Worm (Caenorhabditis elegans) whole organism, late embryonic: Measurements from ENCODE around the gene C14E2.1.

Source experiments
- C08G9.2 ChIP-seq: sonication (generic microtip); optimal IDR thresholded peaks from 2 replicates; lab custom pipeline; 2016; ENCODE audit warnings: mild to moderate bottlenecking, missing genetic modification characterization, moderate library complexity, missing compliant biosample characterization
- C38D4.7 ChIP-seq: fragments of 200-800 bp; sonication (Bioruptor generic); optimal IDR thresholded peaks from 2 replicates; lab custom pipeline; 2018; ENCODE audit warnings: mild to moderate bottlenecking, missing genetic modification characterization, moderate library complexity, missing compliant biosample characterization
- F13H6.1 ChIP-seq: sonication (generic microtip); optimal IDR thresholded peaks from 2 replicates; lab custom pipeline; 2016; ENCODE audit warnings: missing genetic modification characterization, missing compliant biosample characterization
- K09A11.1 ChIP-seq: sonication (generic microtip); optimal IDR thresholded peaks from 2 replicates; lab custom pipeline; 2017; ENCODE audit warnings: antibody characterized with exemption, mild to moderate bottlenecking, missing genetic modification characterization, missing compliant biosample characterization; ENCODE audit not compliant: insufficient read depth
- ahr-1 ChIP-seq: sonication (generic microtip); optimal IDR thresholded peaks from 2 replicates; lab custom pipeline; 2016; ENCODE audit warnings: missing genetic modification characterization, missing compliant biosample characterization
- ceh-14 ChIP-seq: sonication (generic microtip); optimal IDR thresholded peaks from 2 replicates; lab custom pipeline; 2016; ENCODE audit warnings: missing genotype, missing genetic modification characterization, missing compliant biosample characterization
- ceh-18 ChIP-seq: sonication (generic microtip); optimal IDR thresholded peaks from 2 replicates; lab custom pipeline; 2016; ENCODE audit warnings: missing genetic modification characterization, missing compliant biosample characterization
- ceh-2 ChIP-seq: sonication (generic microtip); optimal IDR thresholded peaks from 2 replicates; lab custom pipeline; 2016; ENCODE audit warnings: missing genotype, missing genetic modification characterization, missing compliant biosample characterization
- ceh-22 ChIP-seq: sonication (generic microtip); optimal IDR thresholded peaks from 2 replicates; lab custom pipeline; 2017; ENCODE audit warnings: missing biosample characterization, missing genetic modification characterization
- ceh-24 ChIP-seq: sonication (generic microtip); optimal IDR thresholded peaks from 2 replicates; lab custom pipeline; 2016; ENCODE audit warnings: mild to moderate bottlenecking, missing genetic modification characterization, missing compliant biosample characterization
- ceh-30 ChIP-seq: fragments of 150-350 bp; optimal IDR thresholded peaks from 2 replicates; lab custom pipeline; 2014; ENCODE audit warnings: missing biosample characterization, missing genetic modification characterization
- ceh-31 ChIP-seq: sonication (generic microtip); optimal IDR thresholded peaks from 2 replicates; lab custom pipeline; 2016; ENCODE audit warnings: missing genetic modification characterization, missing compliant biosample characterization
- ceh-34 ChIP-seq: sonication (generic microtip); optimal IDR thresholded peaks from 2 replicates; lab custom pipeline; 2016; ENCODE audit warnings: mild to moderate bottlenecking, missing genetic modification characterization, missing compliant biosample characterization
- ceh-45 ChIP-seq: fragments of 200-800 bp; sonication (Bioruptor generic); IDR thresholded peaks from 2 replicates; pipeline ENCODE4 v1.3.6; 2022; ENCODE audit warnings: missing genetic modification reagents, missing genetic modification characterization, missing compliant biosample characterization
- ceh-48 ChIP-seq: sonication (generic microtip); optimal IDR thresholded peaks from 2 replicates; lab custom pipeline; 2016; ENCODE audit warnings: missing genetic modification characterization, inconsistent platforms, missing compliant biosample characterization
- ceh-6 ChIP-seq: fragments of 200-800 bp; sonication (Bioruptor generic); optimal IDR thresholded peaks from 2 replicates; lab custom pipeline; 2018; ENCODE audit warnings: mild to moderate bottlenecking, missing genetic modification characterization, missing compliant biosample characterization
- ceh-9 ChIP-seq: sonication (generic microtip); optimal IDR thresholded peaks from 2 replicates; lab custom pipeline; 2016; ENCODE audit warnings: mild to moderate bottlenecking, missing genetic modification characterization, inconsistent platforms, missing compliant biosample characterization
- che-1 ChIP-seq: sonication (generic microtip); optimal IDR thresholded peaks from 2 replicates; lab custom pipeline; 2016; ENCODE audit warnings: mild to moderate bottlenecking, missing genetic modification characterization, missing compliant biosample characterization
- dmd-4 ChIP-seq: sonication (generic microtip); optimal IDR thresholded peaks from 2 replicates; lab custom pipeline; 2016; ENCODE audit warnings: borderline replicate concordance, missing genetic modification characterization, missing compliant biosample characterization
- dve-1 ChIP-seq: sonication (generic microtip); optimal IDR thresholded peaks from 2 replicates; lab custom pipeline; 2017; ENCODE audit warnings: antibody characterized with exemption, mild to moderate bottlenecking, missing genetic modification characterization, missing compliant biosample characterization
- elt-2 ChIP-seq: sonication (generic microtip); optimal IDR thresholded peaks from 2 replicates; lab custom pipeline; 2016; ENCODE audit warnings: missing genetic modification reagents, missing genetic modification characterization, missing compliant biosample characterization
- elt-4 ChIP-seq: sonication (generic microtip); optimal IDR thresholded peaks from 2 replicates; lab custom pipeline; 2016; ENCODE audit warnings: missing genetic modification characterization, missing compliant biosample characterization
- eyg-1 ChIP-seq: sonication (generic microtip); optimal IDR thresholded peaks from 2 replicates; lab custom pipeline; 2016; ENCODE audit warnings: missing genotype, missing genetic modification characterization, missing compliant biosample characterization
- fax-1 ChIP-seq: sonication (generic microtip); optimal IDR thresholded peaks from 2 replicates; lab custom pipeline; 2016; ENCODE audit warnings: missing genotype, missing genetic modification characterization, missing compliant biosample characterization
- fkh-10 ChIP-seq: fragments of 150-350 bp; optimal IDR thresholded peaks from 2 replicates; lab custom pipeline; 2014; ENCODE audit warnings: missing biosample characterization, missing genetic modification reagents, missing genetic modification characterization
- gmeb-2 ChIP-seq: sonication (generic microtip); optimal IDR thresholded peaks from 2 replicates; lab custom pipeline; 2016; ENCODE audit warnings: missing genetic modification characterization, inconsistent platforms, missing compliant biosample characterization
- hlh-13 ChIP-seq: fragments of 200-800 bp; sonication (Bioruptor generic); optimal IDR thresholded peaks from 2 replicates; lab custom pipeline; 2018; ENCODE audit warnings: mild to moderate bottlenecking, missing genetic modification characterization, missing compliant biosample characterization
- hlh-30 ChIP-seq: sonication (generic microtip); optimal IDR thresholded peaks from 2 replicates; lab custom pipeline; 2017; ENCODE audit warnings: antibody characterized with exemption, missing genetic modification characterization, missing compliant biosample characterization; ENCODE audit not compliant: insufficient read depth
- hlh-6 ChIP-seq: sonication (generic microtip); optimal IDR thresholded peaks from 2 replicates; lab custom pipeline; 2016; ENCODE audit warnings: missing genotype, missing genetic modification characterization, missing compliant biosample characterization
- hlh-8 ChIP-seq: sonication (generic microtip); optimal IDR thresholded peaks from 2 replicates; lab custom pipeline; 2016; ENCODE audit warnings: missing genotype, missing genetic modification characterization, missing compliant biosample characterization
- lim-6 ChIP-seq: sonication (generic microtip); optimal IDR thresholded peaks from 2 replicates; lab custom pipeline; 2016; ENCODE audit warnings: missing genetic modification characterization, missing compliant biosample characterization
- lin-11 ChIP-seq: fragments of 200-800 bp; sonication (Bioruptor generic); optimal IDR thresholded peaks from 2 replicates; lab custom pipeline; 2018; ENCODE audit warnings: mild to moderate bottlenecking, missing genetic modification characterization, missing compliant biosample characterization
- madf-2 ChIP-seq: sonication (generic microtip); optimal IDR thresholded peaks from 2 replicates; lab custom pipeline; 2017; ENCODE audit warnings: missing genetic modification characterization, missing compliant biosample characterization
- mec-3 ChIP-seq: sonication (generic microtip); optimal IDR thresholded peaks from 2 replicates; lab custom pipeline; 2016; ENCODE audit warnings: borderline replicate concordance, missing genetic modification characterization, missing compliant biosample characterization
- nfya-1 ChIP-seq: sonication (generic microtip); optimal IDR thresholded peaks from 2 replicates; lab custom pipeline; 2017; ENCODE audit warnings: missing genetic modification characterization, mild to moderate bottlenecking, missing compliant biosample characterization, antibody characterized with exemption, moderate library complexity
- nhr-11 ChIP-seq: fragments of 150-350 bp; optimal IDR thresholded peaks from 2 replicates; lab custom pipeline; 2014; ENCODE audit warnings: missing biosample characterization, missing genetic modification characterization
- nhr-232 ChIP-seq: sonication (generic microtip); optimal IDR thresholded peaks from 2 replicates; lab custom pipeline; 2016; ENCODE audit warnings: missing genetic modification characterization, missing compliant biosample characterization
- npax-4 ChIP-seq: sonication (generic microtip); optimal IDR thresholded peaks from 2 replicates; lab custom pipeline; 2016; ENCODE audit warnings: missing genetic modification characterization, missing compliant biosample characterization
- pax-1 ChIP-seq: fragments of 150-350 bp; optimal IDR thresholded peaks from 2 replicates; lab custom pipeline; 2014; ENCODE audit warnings: missing biosample characterization, missing genetic modification characterization
- pha-4 ChIP-seq: fragments of 150-350 bp; optimal IDR thresholded peaks from 2 replicates; lab custom pipeline; 2018; ENCODE audit warnings: missing biosample characterization, missing genetic modification reagents, missing genetic modification characterization
- pqm-1 ChIP-seq: sonication (generic microtip); optimal IDR thresholded peaks from 2 replicates; lab custom pipeline; 2016; ENCODE audit warnings: missing genetic modification characterization, missing compliant biosample characterization
- pros-1 ChIP-seq: fragments of 150-350 bp; optimal IDR thresholded peaks from 2 replicates; lab custom pipeline; 2014; ENCODE audit warnings: missing biosample characterization, missing genetic modification reagents, missing genetic modification characterization
- ref-2 ChIP-seq: sonication (generic microtip); optimal IDR thresholded peaks from 2 replicates; lab custom pipeline; 2016; ENCODE audit warnings: missing genetic modification characterization, missing compliant biosample characterization
- rnt-1 ChIP-seq: sonication (generic microtip); optimal IDR thresholded peaks from 2 replicates; lab custom pipeline; 2016; ENCODE audit warnings: missing genetic modification characterization, missing compliant biosample characterization
- sox-2 ChIP-seq: fragments of 200-800 bp; sonication (Bioruptor generic); IDR thresholded peaks from 2 replicates; pipeline ENCODE4 v1.3.6; 2022; ENCODE audit warnings: missing genetic modification reagents, missing genetic modification characterization, missing compliant biosample characterization
- syd-9 ChIP-seq: sonication (generic microtip); optimal IDR thresholded peaks from 2 replicates; lab custom pipeline; 2016; ENCODE audit warnings: mild to moderate bottlenecking, missing genetic modification characterization, moderate library complexity, missing compliant biosample characterization
- tbx-2 ChIP-seq: sonication (generic microtip); optimal IDR thresholded peaks from 2 replicates; lab custom pipeline; 2016; ENCODE audit warnings: missing genetic modification characterization, missing compliant biosample characterization
- tbx-7 ChIP-seq: sonication (generic microtip); optimal IDR thresholded peaks from 2 replicates; lab custom pipeline; 2016; ENCODE audit warnings: missing genotype, missing genetic modification characterization, missing compliant biosample characterization
- ttx-3 ChIP-seq: sonication (generic microtip); optimal IDR thresholded peaks from 2 replicates; lab custom pipeline; 2016; ENCODE audit warnings: missing genetic modification reagents, missing genetic modification characterization, missing compliant biosample characterization
- unc-42 ChIP-seq: sonication (generic microtip); optimal IDR thresholded peaks from 2 replicates; lab custom pipeline; 2016; ENCODE audit warnings: missing genotype, missing genetic modification characterization, missing compliant biosample characterization
- unc-86 ChIP-seq: sonication (generic microtip); optimal IDR thresholded peaks from 2 replicates; lab custom pipeline; 2016; ENCODE audit warnings: missing genetic modification characterization, missing compliant biosample characterization
- zip-5 ChIP-seq: sonication (generic microtip); optimal IDR thresholded peaks from 2 replicates; lab custom pipeline; 2016; ENCODE audit warnings: missing genetic modification characterization, missing compliant biosample characterization
- ztf-16 ChIP-seq: sonication (generic microtip); optimal IDR thresholded peaks from 2 replicates; lab custom pipeline; 2017; ENCODE audit warnings: missing genetic modification characterization, missing compliant biosample characterization

C14E2.1 gene

DNA sequence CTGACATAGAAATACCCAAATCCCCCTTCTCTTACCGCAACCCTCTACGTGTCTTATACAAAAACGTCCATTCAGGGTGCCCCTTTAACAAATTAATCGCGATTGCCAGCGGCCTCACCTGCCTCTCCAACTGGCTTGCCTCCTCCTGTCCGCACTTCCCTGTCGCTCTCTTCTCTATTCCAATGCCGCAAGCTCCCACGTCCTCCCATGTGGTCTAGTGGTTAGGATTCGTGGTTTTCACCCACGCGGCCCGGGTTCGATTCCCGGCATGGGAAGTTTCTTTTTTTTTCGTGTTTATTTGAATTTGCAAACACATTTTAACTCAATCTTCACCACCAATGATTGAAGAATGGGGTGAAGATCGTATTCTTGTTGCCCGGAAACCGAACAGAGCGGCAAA is 32.4 kb downstream of the C14E2.1 start:
- peak; percentile 84 for TF ChIP-seq tbx-2
- TF ChIP-seq pha-4 (tag; lab: Kevin White, UChicago): no peak
- TF ChIP-seq C38D4.7 (GFP tag; lab: Kevin White, UChicago): peak; percentile 66
- peak; percentile 35 for TF ChIP-seq zip-5
- TF ChIP-seq ceh-45 (GFP tag; lab: Robert Waterston, UW): peak; percentile 64; the same call in 1 of the 2 replicates
- TF ChIP-seq nhr-232: peak; percentile 68
- peak; percentile 85 for TF ChIP-seq ceh-34 (tag; lab: Kevin White, UChicago)
- peak; percentile 56 for TF ChIP-seq F13H6.1 (tag; lab: Kevin White, UChicago)
- TF ChIP-seq nhr-11 (tag; lab: Kevin White, UChicago): no peak
- TF ChIP-seq che-1 (tag; lab: Kevin White, UChicago): peak; percentile 75
- no peak for TF ChIP-seq ceh-9 (tag; lab: Kevin White, UChicago)
- TF ChIP-seq ceh-14 (tag; lab: Kevin White, UChicago): peak; percentile 60
- no peak for TF ChIP-seq pqm-1 (tag; lab: Kevin White, UChicago)
- no peak for TF ChIP-seq ceh-30 (tag; lab: Kevin White, UChicago)
- TF ChIP-seq sox-2 (GFP tag; lab: Robert Waterston, UW): peak; percentile 74
- TF ChIP-seq ttx-3 (tag; lab: Kevin White, UChicago): peak; percentile 82
- TF ChIP-seq ceh-22 (tag; lab: Kevin White, UChicago): no peak
- peak; percentile 30 for TF ChIP-seq npax-4
- TF ChIP-seq rnt-1 (tag; lab: Kevin White, UChicago): peak; percentile 85
- peak; percentile 65 for TF ChIP-seq hlh-13 (GFP tag; lab: Kevin White, UChicago)
- peak; percentile 65 for TF ChIP-seq syd-9 (tag; lab: Kevin White, UChicago)
- TF ChIP-seq ceh-18 (tag; lab: Kevin White, UChicago): peak; percentile 81
- TF ChIP-seq dve-1 (tag; lab: Kevin White, UChicago): peak; percentile 19
- TF ChIP-seq lim-6 (tag; lab: Kevin White, UChicago): peak; percentile 14
- no peak for TF ChIP-seq pros-1
- peak; percentile 61 for TF ChIP-seq gmeb-2
- peak; percentile 75 for TF ChIP-seq C08G9.2
- peak; percentile 1 for TF ChIP-seq hlh-30 (tag; lab: Kevin White, UChicago)
- TF ChIP-seq nfya-1: peak; percentile 65
- peak; percentile 6 for TF ChIP-seq ceh-24
- peak; percentile 72 for TF ChIP-seq eyg-1
- TF ChIP-seq ztf-16: peak; percentile 69
- peak; percentile 42 for TF ChIP-seq ahr-1 (tag; lab: Kevin White, UChicago)
- peak; percentile 53 for TF ChIP-seq unc-86
- no peak for TF ChIP-seq fkh-10 (GFP tag; lab: Kevin White, UChicago)
- TF ChIP-seq mec-3: peak; percentile 32
- no peak for TF ChIP-seq elt-4
- peak; percentile 88 for TF ChIP-seq hlh-6 (tag; lab: Kevin White, UChicago)
- TF ChIP-seq dmd-4: no peak
- peak; percentile 37 for TF ChIP-seq tbx-7 (tag; lab: Kevin White, UChicago)
- TF ChIP-seq ceh-31 (tag; lab: Kevin White, UChicago): peak; percentile 82
- peak; percentile 5 for TF ChIP-seq unc-42 (tag; lab: Kevin White, UChicago)
- peak; percentile 45 for TF ChIP-seq K09A11.1 (tag; lab: Kevin White, UChicago)
- TF ChIP-seq hlh-8 (tag; lab: Kevin White, UChicago): peak; percentile 51
- peak; percentile 49 for TF ChIP-seq ceh-48
- TF ChIP-seq madf-2 (tag; lab: Kevin White, UChicago): peak; percentile 74
- TF ChIP-seq ref-2 (tag; lab: Kevin White, UChicago): peak; percentile 75
- TF ChIP-seq lin-11 (tag; lab: Kevin White, UChicago): peak; percentile 62
- TF ChIP-seq pax-1 (tag; lab: Kevin White, UChicago): no peak
- peak; percentile 64 for TF ChIP-seq fax-1 (tag; lab: Kevin White, UChicago)
- TF ChIP-seq elt-2 (tag; lab: Kevin White, UChicago): peak; percentile 85
- peak; percentile 64 for TF ChIP-seq ceh-2
- TF ChIP-seq ceh-6 (GFP tag; lab: Kevin White, UChicago): peak; percentile 74
